Worm (Caenorhabditis elegans) whole organism, L1 larva: ENCODE results near the gene F09F9.3.

Experiments
- egl-27 ChIP-seq, 2 experiments: fragments of 150-350 bp in 1 of 2; sonication (generic microtip); optimal IDR thresholded peaks; 3 replicates each; lab custom pipeline; 2017 to 2018; ENCODE audit warnings: missing biosample characterization in 2 of 2, missing genetic modification characterization in 2 of 2, missing genetic modification reagents in 2 of 2
- mep-1 ChIP-seq: fragments of 150-350 bp; optimal IDR thresholded peaks from 2 replicates; lab custom pipeline; 2014; ENCODE audit warnings: missing biosample characterization, missing genetic modification characterization
- nhr-11 ChIP-seq: fragments of 150-350 bp; optimal IDR thresholded peaks from 2 replicates; lab custom pipeline; 2014; ENCODE audit warnings: missing biosample characterization, missing genetic modification characterization
- skn-1 ChIP-seq: fragments of 150-350 bp; optimal IDR thresholded peaks from 2 replicates; lab custom pipeline; 2014; ENCODE audit warnings: missing biosample characterization, missing genetic modification characterization

- no peak for TF ChIP-seq nhr-11
- TF ChIP-seq mep-1 (tag; lab: Kevin White, UChicago): no peak
- no peak for TF ChIP-seq skn-1 (tag; lab: Kevin White, UChicago)
- no peak for TF ChIP-seq egl-27 (tag; optimal IDR thresholded peaks at IDR 0.05; lab: Kevin White, UChicago)
Measured at ce11 chrX:4159185-4159871, 38.5 kb upstream of the F09F9.3 start.
